Worm (Caenorhabditis elegans) whole organism, mixed stage, embryonic: ENCODE results near the gene ttr-44.

Experiments
- M03D4.4 ChIP-seq: sonication (generic microtip); optimal IDR thresholded peaks from 2 replicates; lab custom pipeline; 2017; ENCODE audit warnings: mild to moderate bottlenecking, missing genetic modification characterization, missing compliant biosample characterization
- bed-3 ChIP-seq: fragments of 200-800 bp; sonication (Bioruptor generic); optimal IDR thresholded peaks from 3 replicates; lab custom pipeline; 2018; ENCODE audit warnings: mild to moderate bottlenecking, missing genetic modification characterization, moderate library complexity, missing compliant biosample characterization
- blmp-1 ChIP-seq: fragments of 150-350 bp; optimal IDR thresholded peaks from 2 replicates; lab custom pipeline; 2014; ENCODE audit warnings: missing biosample characterization, missing genetic modification characterization
- ceh-39 ChIP-seq: fragments of 150-350 bp; optimal IDR thresholded peaks from 2 replicates; lab custom pipeline; 2014; ENCODE audit warnings: missing biosample characterization, missing genetic modification characterization
- ceh-43 ChIP-seq: fragments of 200-800 bp; sonication (Bioruptor generic); optimal IDR thresholded peaks from 2 replicates; lab custom pipeline; 2018; ENCODE audit warnings: mild to moderate bottlenecking, missing genetic modification characterization, moderate library complexity, missing compliant biosample characterization
- ces-1 ChIP-seq: fragments of 150-350 bp; optimal IDR thresholded peaks from 2 replicates; lab custom pipeline; 2014; ENCODE audit warnings: missing biosample characterization, missing genetic modification reagents, missing genetic modification characterization
- drap-1 ChIP-seq: fragments of 200-800 bp; sonication (Bioruptor generic); optimal IDR thresholded peaks from 3 replicates; lab custom pipeline; 2018; ENCODE audit warnings: mild to moderate bottlenecking, missing genetic modification characterization, missing compliant biosample characterization
- elt-1 ChIP-seq: sonication (generic microtip); optimal IDR thresholded peaks from 2 replicates; lab custom pipeline; 2017; ENCODE audit warnings: missing genetic modification characterization, mild to moderate bottlenecking, missing compliant biosample characterization, antibody characterized with exemption, moderate library complexity, borderline replicate concordance; ENCODE audit not compliant: insufficient read depth
- elt-3 ChIP-seq: fragments of 150-350 bp; optimal IDR thresholded peaks from 2 replicates; lab custom pipeline; 2014; ENCODE audit warnings: missing biosample characterization, missing genetic modification characterization
- flh-1 ChIP-seq: fragments of 200-800 bp; sonication (Bioruptor generic); optimal IDR thresholded peaks from 2 replicates; lab custom pipeline; 2018; ENCODE audit warnings: mild to moderate bottlenecking, missing genetic modification characterization, moderate library complexity, missing compliant biosample characterization
- ham-2 ChIP-seq: fragments of 200-800 bp; sonication (Bioruptor generic); optimal IDR thresholded peaks from 2 replicates; lab custom pipeline; 2018; ENCODE audit warnings: mild to moderate bottlenecking, missing genetic modification characterization, missing compliant biosample characterization
- hlh-1 ChIP-seq: fragments of 150-350 bp; optimal IDR thresholded peaks from 2 replicates; lab custom pipeline; 2014; ENCODE audit warnings: missing biosample characterization, missing genetic modification reagents, missing genetic modification characterization
- lin-13 ChIP-seq: fragments of 150-350 bp; optimal IDR thresholded peaks from 2 replicates; lab custom pipeline; 2014; ENCODE audit warnings: missing biosample characterization, missing genetic modification characterization
- lsy-2 ChIP-seq: fragments of 150-350 bp; optimal IDR thresholded peaks from 2 replicates; lab custom pipeline; 2014; ENCODE audit warnings: missing biosample characterization, missing genetic modification characterization
- mls-2 ChIP-seq: sonication (generic microtip); optimal IDR thresholded peaks from 2 replicates; lab custom pipeline; 2016; ENCODE audit warnings: mild to moderate bottlenecking, missing genetic modification characterization, moderate library complexity, missing compliant biosample characterization
- nhr-12 ChIP-seq: fragments of 150-350 bp; optimal IDR thresholded peaks from 2 replicates; lab custom pipeline; 2014; ENCODE audit warnings: missing biosample characterization, missing genetic modification characterization
- nhr-2 ChIP-seq: fragments of 150-350 bp; optimal IDR thresholded peaks from 2 replicates; lab custom pipeline; 2014; ENCODE audit warnings: missing biosample characterization, missing genetic modification characterization
- nhr-28 ChIP-seq: fragments of 150-350 bp; optimal IDR thresholded peaks from 2 replicates; lab custom pipeline; 2014; ENCODE audit warnings: missing biosample characterization, missing genetic modification characterization
- nhr-76 ChIP-seq: sonication (generic microtip); optimal IDR thresholded peaks from 2 replicates; lab custom pipeline; 2017; ENCODE audit warnings: missing biosample characterization, missing genetic modification characterization
- pha-4 ChIP-seq: fragments of 150-350 bp; optimal IDR thresholded peaks from 2 replicates; lab custom pipeline; 2018; ENCODE audit warnings: missing biosample characterization, missing genetic modification reagents, missing genetic modification characterization
- sem-2 ChIP-seq: fragments of 200-800 bp; sonication (Bioruptor generic); optimal IDR thresholded peaks from 2 replicates; lab custom pipeline; 2018; ENCODE audit warnings: mild to moderate bottlenecking, missing genetic modification characterization, missing compliant biosample characterization
- tbx-8 ChIP-seq: fragments of 200-800 bp; sonication (Bioruptor generic); optimal IDR thresholded peaks from 2 replicates; lab custom pipeline; 2018; ENCODE audit warnings: mild to moderate bottlenecking, missing genetic modification characterization, moderate library complexity, missing compliant biosample characterization
- unc-120 ChIP-seq: sonication (generic microtip); optimal IDR thresholded peaks from 2 replicates; lab custom pipeline; 2017; ENCODE audit warnings: missing genetic modification characterization, missing compliant biosample characterization; ENCODE audit not compliant: poor library complexity, severe bottlenecking
- ztf-11 ChIP-seq: fragments of 150-350 bp; optimal IDR thresholded peaks from 2 replicates; lab custom pipeline; 2014; ENCODE audit warnings: missing biosample characterization, missing genetic modification characterization

ttr-44 gene

DNA sequence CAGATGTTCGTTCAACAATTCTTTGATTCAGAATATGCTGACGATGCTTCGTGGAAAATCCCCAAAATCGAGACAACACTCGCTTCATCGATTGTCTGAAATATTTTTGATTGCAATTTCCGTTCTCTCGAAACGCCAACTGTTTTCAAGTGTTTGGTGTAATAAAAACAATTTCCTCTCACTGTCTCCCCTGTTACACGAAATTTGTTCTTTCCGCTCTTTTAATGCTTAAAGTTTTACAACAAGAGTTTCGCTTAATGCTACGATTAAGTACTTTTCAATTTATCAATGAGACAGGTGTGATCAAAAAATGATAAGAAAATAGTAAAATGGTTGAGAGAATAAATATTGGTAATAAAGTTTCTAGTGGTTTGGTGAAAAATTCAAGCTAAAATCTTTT, 25.8 kb upstream of the ttr-44 start, which contains the start of gene C56A3.6:
TSS of gene C56A3.6 (minus strand) at position 101 of the 400 bp plus-strand sequence.
- TF ChIP-seq hlh-1 (tag; lab: Kevin White, UChicago), result peak; percentile 16
- no peak for TF ChIP-seq nhr-2
- TF ChIP-seq ceh-43 (GFP tag; lab: Kevin White, UChicago), result no peak
- TF ChIP-seq flh-1 (GFP tag; lab: Kevin White, UChicago), result no peak
- TF ChIP-seq nhr-76, result no peak
- TF ChIP-seq sem-2, result no peak
- TF ChIP-seq blmp-1 (tag; lab: Kevin White, UChicago), result no peak

- TF ChIP-seq ces-1 (GFP tag; lab: Kevin White, UChicago), result peak; percentile 22
- no peak for TF ChIP-seq mls-2
Observed at ce11 chrV:13551601-13552000, 21.1 kb upstream of the ttr-44 start, which contains the start of the genes C56A3.4 and C56A3.5. TSS of gene C56A3.4 (minus strand) at chrV:13551754. TSS of gene C56A3.5 (plus strand) at chrV:13551967.

DNA sequence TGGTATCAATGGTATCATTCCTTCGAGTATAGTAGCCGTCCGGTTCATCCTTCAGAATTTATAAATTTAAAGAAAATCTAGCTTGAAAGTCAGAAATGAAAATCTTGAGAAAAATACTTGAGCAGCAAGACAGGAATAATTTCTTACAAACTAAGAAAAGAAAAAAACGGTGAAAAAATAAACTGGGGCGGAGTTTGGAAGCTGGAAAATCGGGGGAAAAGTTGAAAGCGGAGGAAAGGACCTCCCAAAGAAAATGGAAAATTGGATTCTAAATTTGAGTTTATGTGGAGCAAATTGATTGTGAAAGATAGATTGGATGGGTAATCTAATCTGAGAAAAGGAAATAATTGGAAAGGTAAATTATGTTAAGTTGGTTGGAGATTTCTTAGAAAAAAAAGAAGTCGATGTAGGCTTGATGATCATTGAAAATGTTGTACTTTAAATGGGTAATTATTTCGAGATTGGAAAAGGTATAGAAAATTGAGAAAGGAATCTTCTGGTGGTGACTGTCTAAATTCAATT, 5.6 kb upstream of the ttr-44 start, which contains the start of gene frpr-5:
TSS of gene frpr-5 (minus strand) at position 51 of the 522 bp plus-strand sequence.
- TF ChIP-seq M03D4.4 (no peak), nhr-28 (tag; lab: Kevin White, UChicago) (no peak), lin-13 (no peak), nhr-2 (no peak), ces-1 (GFP tag; lab: Kevin White, UChicago) (peak; percentile 57), lsy-2 (no peak)
- TF ChIP-seq, all 35 proteins: peak for 1

ce11 chrV:13532469-13532868, 1.9 kb upstream of the ttr-44 start:
- TF ChIP-seq unc-120 (tag; lab: Kevin White, UChicago) (no peak), ham-2 (GFP tag; lab: Kevin White, UChicago) (no peak), M03D4.4 (no peak), elt-3 (tag; lab: Kevin White, UChicago) (no peak), nhr-12 (tag; lab: Kevin White, UChicago) (no peak)

DNA sequence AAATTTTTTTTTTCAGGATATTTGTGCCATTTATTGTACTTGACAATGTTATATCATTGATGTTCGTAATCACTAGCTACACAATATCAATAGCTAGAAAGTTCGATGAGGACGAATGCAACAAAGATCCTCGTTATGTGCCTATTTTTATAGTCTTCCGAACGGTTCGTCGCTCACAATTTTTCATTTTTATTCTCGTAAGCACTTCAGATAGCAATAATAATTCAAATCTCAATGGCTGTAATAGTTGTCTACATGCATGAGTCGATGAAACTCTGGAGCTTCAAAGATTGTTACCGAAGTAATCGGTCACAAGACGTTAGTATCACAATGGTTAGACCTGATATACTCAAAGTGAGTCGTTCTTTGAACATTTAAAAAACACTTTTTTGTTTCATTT, 1.4 kb downstream of the ttr-44 start:
- TF ChIP-seq ztf-11 (tag; lab: Kevin White, UChicago) (no peak), nhr-76 (no peak), ham-2 (GFP tag; lab: Kevin White, UChicago) (no peak), blmp-1 (tag; lab: Kevin White, UChicago) (no peak), nhr-12 (tag; lab: Kevin White, UChicago) (no peak), nhr-2 (no peak)

DNA sequence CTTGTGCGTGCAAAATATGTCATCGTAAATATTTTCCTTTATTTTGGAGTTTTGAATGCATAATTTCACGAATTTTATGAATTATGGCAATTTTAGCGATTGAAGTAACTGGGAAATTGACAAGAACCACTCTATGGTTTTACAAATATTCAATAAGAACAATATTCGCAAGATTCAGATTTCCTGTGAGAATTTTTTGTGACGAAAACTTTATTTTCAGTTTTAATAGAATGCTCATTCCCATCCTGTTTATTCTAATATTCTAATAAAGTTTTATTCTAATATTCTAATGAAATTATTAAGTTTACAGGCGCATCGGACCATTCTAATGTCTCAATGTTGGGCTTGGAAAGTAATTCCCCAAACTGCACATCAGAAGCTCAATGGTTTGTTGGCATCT, 7.3 kb downstream of the ttr-44 start, which contains the start of gene R11G10.3:
TSS of gene R11G10.3 (plus strand) at position 301 of the 400 bp plus-strand sequence.
- no peak for TF ChIP-seq drap-1 (GFP tag; lab: Kevin White, UChicago)
- TF ChIP-seq pha-4, result no peak
- no peak for TF ChIP-seq M03D4.4
- no peak for TF ChIP-seq nhr-76
- TF ChIP-seq bed-3 (GFP tag; lab: Kevin White, UChicago), result no peak
- TF ChIP-seq lsy-2, result no peak
- TF ChIP-seq unc-120 (tag; lab: Kevin White, UChicago), result no peak

DNA sequence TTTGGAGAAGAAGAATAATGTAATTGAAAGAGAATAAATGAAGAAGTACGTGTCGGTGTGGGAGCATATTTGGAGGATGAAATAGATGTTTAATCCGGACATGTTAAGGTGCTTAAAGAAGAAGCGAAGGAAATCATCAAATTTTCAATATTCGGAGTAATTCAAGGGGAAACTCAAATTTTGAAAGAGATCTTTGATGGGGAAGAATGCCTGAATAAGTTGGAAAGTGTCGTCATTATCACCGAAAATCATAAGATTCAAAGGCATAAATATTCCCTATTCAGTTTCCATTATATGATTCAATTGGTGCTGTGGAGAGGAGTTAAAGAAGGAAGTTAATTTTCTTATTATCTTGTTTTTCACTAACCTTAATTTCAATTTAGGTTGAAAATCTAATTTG, 15.4 kb downstream of the ttr-44 start, which contains the start of gene semi-1:
TSS of gene semi-1 (minus strand) at position 101 of the 400 bp plus-strand sequence.
- no peak for TF ChIP-seq blmp-1 (tag; lab: Kevin White, UChicago)
- no peak for TF ChIP-seq ceh-39 (tag; lab: Kevin White, UChicago)
- no peak for TF ChIP-seq elt-1 (tag; lab: Kevin White, UChicago)
- no peak for TF ChIP-seq ham-2 (GFP tag; lab: Kevin White, UChicago)
- TF ChIP-seq nhr-76, result no peak

ce11 chrV:13512515-13512914, 18.0 kb downstream of the ttr-44 start:
- TF ChIP-seq sem-2 (no peak), elt-3 (tag; lab: Kevin White, UChicago) (no peak), ces-1 (GFP tag; lab: Kevin White, UChicago) (no peak), drap-1 (GFP tag; lab: Kevin White, UChicago) (no peak), flh-1 (GFP tag; lab: Kevin White, UChicago) (no peak), M03D4.4 (no peak), nhr-12 (tag; lab: Kevin White, UChicago) (no peak), tbx-8 (GFP tag; lab: Kevin White, UChicago) (no peak)
